Worm (Caenorhabditis elegans): ENCODE results near the gene C30A5.10.

The C30A5.10 gene

DNA sequence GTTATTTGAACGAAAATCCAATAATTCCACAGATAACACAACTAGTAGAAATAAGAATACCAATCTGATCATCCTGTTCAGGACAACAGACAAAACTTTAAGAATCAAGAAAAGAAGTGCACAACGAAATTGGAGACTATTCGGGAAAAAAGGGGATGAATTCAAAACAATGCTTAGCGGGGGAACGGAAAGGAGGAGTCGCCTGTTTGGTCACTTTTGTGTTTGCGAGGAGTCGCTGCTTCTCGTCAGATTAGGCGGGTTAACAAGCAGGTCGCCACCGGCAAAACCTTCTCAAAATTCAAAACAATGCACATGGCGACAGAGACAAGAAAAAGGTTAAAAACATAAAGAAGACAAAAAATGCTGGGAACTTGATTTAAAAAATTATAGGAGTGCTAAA is at the start of gene C30A5.10:
TSS of gene C30A5.10 (minus strand) at position 101 of the 400 bp plus-strand sequence.
- TF ChIP-seq nhr-23 (tag; optimal IDR thresholded peaks at IDR 0.05) (no peak), unc-39 (tag; optimal IDR thresholded peaks at IDR 0.05) (no peak), lin-39 (tag; optimal IDR thresholded peaks at IDR 0.05) (no peak), zag-1 (tag; optimal IDR thresholded peaks at IDR 0.05) (no peak), nhr-67 (tag; optimal IDR thresholded peaks at IDR 0.05) (no peak), fkh-2 (tag; optimal IDR thresholded peaks at IDR 0.05) (no peak), mdl-1 (tag; optimal IDR thresholded peaks at IDR 0.05) (no peak), fkh-10 (GFP tag; optimal IDR thresholded peaks at IDR 0.05) (no peak), lsy-12 (tag; optimal IDR thresholded peaks at IDR 0.05) (no peak), nfya-1 (tag; optimal IDR thresholded peaks at IDR 0.05; ENCODE audit: insufficient read depth) (no peak), elt-1 (tag; optimal IDR thresholded peaks at IDR 0.05) (no peak), tbx-2 (tag; optimal IDR thresholded peaks at IDR 0.05) (no peak)

DNA sequence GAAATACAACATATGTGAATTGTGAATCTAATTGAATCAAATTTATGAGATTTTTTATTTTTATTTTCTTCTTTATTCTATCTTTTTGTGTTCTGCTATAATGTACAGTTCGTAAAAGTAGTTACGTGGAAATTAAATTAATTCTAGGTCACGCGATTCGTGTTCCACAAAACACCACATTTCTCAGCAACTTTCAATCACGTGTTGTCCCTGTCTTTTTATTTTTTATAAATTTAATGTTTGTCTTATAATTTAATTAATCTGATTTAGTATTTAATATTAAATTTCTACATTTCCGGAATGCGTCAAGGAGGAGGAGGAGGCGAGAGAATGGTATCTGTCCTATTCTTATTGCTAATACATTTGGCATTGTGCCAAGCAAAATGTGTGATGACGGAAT is 48.4 kb upstream of the C30A5.10 start, which contains the start of gene ncr-2:
TSS of gene ncr-2 (plus strand) at position 301 of the 400 bp plus-strand sequence.
- TF ChIP-seq unc-62 (GFP tag; optimal IDR thresholded peaks at IDR 0.05): no peak
- no peak for TF ChIP-seq ztf-11 (tag; optimal IDR thresholded peaks at IDR 0.05)
- no peak for TF ChIP-seq fkh-10 (GFP tag; optimal IDR thresholded peaks at IDR 0.05)

ce11 chrIII:8254938-8255337 is 45.3 kb upstream of the C30A5.10 start, which contains the start of gene F09G8.5:
F09G8.5 (plus strand) TSS chrIII:8254975.
- TF ChIP-seq lin-39 (tag; optimal IDR thresholded peaks at IDR 0.05) (peak; percentile 53), zag-1 (tag; optimal IDR thresholded peaks at IDR 0.05) (no peak)

DNA sequence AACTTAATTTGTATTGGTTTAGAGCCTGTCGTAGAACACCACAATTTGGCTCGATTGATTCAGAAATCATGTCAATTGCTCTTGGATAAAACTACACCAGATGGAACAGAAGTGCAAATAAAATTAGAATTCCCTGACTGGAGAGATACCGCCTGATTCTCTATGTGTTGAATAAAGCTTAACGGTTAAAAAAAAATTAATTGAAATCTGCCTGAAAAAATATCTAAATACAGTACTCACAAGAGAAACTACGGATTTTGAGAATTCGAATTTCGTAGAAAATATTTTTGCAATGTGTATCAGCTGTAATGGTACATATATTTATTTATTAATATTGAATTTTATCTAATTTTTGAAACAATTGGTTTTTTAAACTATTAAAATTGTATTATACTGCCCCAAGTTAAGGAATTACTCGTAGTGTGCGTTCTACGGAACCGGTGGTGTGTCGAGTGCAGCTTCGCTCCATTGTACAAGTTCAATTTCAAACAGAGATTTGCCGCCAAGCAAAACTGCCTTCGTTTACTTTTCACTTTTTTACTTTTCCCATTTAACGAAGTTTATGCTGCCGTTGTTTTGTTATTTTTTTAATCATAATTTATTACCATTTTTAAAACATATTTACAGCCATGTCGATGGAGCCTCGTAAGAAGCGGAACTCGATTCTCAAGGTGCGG is 40.5 kb upstream of the C30A5.10 start, which contains the start of gene knl-1:
TSS of gene knl-1 (plus strand) at position 626 of the 677 bp plus-strand sequence.
- TF ChIP-seq mdl-1 (tag; optimal IDR thresholded peaks at IDR 0.05) (no peak), lsy-12 (tag; optimal IDR thresholded peaks at IDR 0.05) (no peak), ceh-82 (tag; optimal IDR thresholded peaks at IDR 0.05) (no peak), nhr-11 (tag; optimal IDR thresholded peaks at IDR 0.05) (no peak), aly-2 (tag; optimal IDR thresholded peaks at IDR 0.05) (no peak), tbx-2 (tag; optimal IDR thresholded peaks at IDR 0.05) (no peak), nhr-77 (tag; optimal IDR thresholded peaks at IDR 0.05) (no peak), ceh-9 (tag; optimal IDR thresholded peaks at IDR 0.05) (no peak), elt-3 (tag; optimal IDR thresholded peaks at IDR 0.05) (no peak), nhr-23 (tag; optimal IDR thresholded peaks at IDR 0.05) (peak; percentile 51), elt-1 (tag; optimal IDR thresholded peaks at IDR 0.05) (no peak), lin-15B (tag; optimal IDR thresholded peaks at IDR 0.05) (peak; percentile 69), unc-62 (GFP tag; optimal IDR thresholded peaks at IDR 0.05) (no peak), nhr-25 (tag; optimal IDR thresholded peaks at IDR 0.05) (peak; percentile 28), nhr-237 (tag; optimal IDR thresholded peaks at IDR 0.05) (no peak), pha-4 (tag; optimal IDR thresholded peaks at IDR 0.05) (peak; percentile 94), R02D3.7 (tag; optimal IDR thresholded peaks at IDR 0.05) (peak; percentile 9), eor-1 (tag; optimal IDR thresholded peaks at IDR 0.05) (no peak), fkh-2 (tag; optimal IDR thresholded peaks at IDR 0.05) (no peak), nhr-76 (tag; optimal IDR thresholded peaks at IDR 0.05) (no peak), egl-5 (tag; optimal IDR thresholded peaks at IDR 0.05) (no peak), hmg-11 (tag; optimal IDR thresholded peaks at IDR 0.05) (no peak), mml-1 (tag; optimal IDR thresholded peaks at IDR 0.05) (no peak), zag-1 (tag; optimal IDR thresholded peaks at IDR 0.05) (no peak), lin-39 (tag; optimal IDR thresholded peaks at IDR 0.05) (peak; percentile 44), ceh-28 (tag; optimal IDR thresholded peaks at IDR 0.05) (no peak), snpc-4 (tag; optimal IDR thresholded peaks at IDR 0.05) (no peak), ztf-11 (tag; optimal IDR thresholded peaks at IDR 0.05) (no peak), nhr-28 (tag; optimal IDR thresholded peaks at IDR 0.05) (no peak), ZK546.5 (tag; optimal IDR thresholded peaks at IDR 0.05) (no peak), jun-1 (tag; optimal IDR thresholded peaks at IDR 0.05) (peak; percentile 6), ama-1 (optimal IDR thresholded peaks at IDR 0.05) (no peak), fkh-10 (GFP tag; optimal IDR thresholded peaks at IDR 0.05) (no peak), nhr-12 (tag; optimal IDR thresholded peaks at IDR 0.05) (no peak), sea-2 (GFP tag; optimal IDR thresholded peaks at IDR 0.05) (no peak), skn-1 (tag; optimal IDR thresholded peaks at IDR 0.05) (no peak), elt-2 (tag; optimal IDR thresholded peaks at IDR 0.05) (peak; percentile 28), daf-12 (tag; optimal IDR thresholded peaks at IDR 0.05) (no peak), nhr-67 (tag; optimal IDR thresholded peaks at IDR 0.05) (no peak), nhr-43 (tag; optimal IDR thresholded peaks at IDR 0.05; ENCODE audit: poor library complexity, severe bottlenecking) (no peak), ceh-16 (tag; optimal IDR thresholded peaks at IDR 0.05) (no peak), unc-39 (tag; optimal IDR thresholded peaks at IDR 0.05) (no peak), ztf-4 (tag; optimal IDR thresholded peaks at IDR 0.05) (no peak), egl-27 (tag; optimal IDR thresholded peaks at IDR 0.05) (no peak)
